Worm (Caenorhabditis elegans) whole organism, L4 larva: ENCODE data around the gene set-15.

Source experiments
- D1046.2 ChIP-seq: fragments of 200-800 bp; sonication (Bioruptor generic); IDR thresholded peaks from 2 replicates; pipeline ENCODE4 v1.3.6; 2022; ENCODE audit warnings: missing genetic modification characterization, missing compliant biosample characterization
- F37D6.2 ChIP-seq: sonication (generic microtip); optimal IDR thresholded peaks from 2 replicates; lab custom pipeline; 2016; ENCODE audit warnings: mild to moderate bottlenecking, missing genetic modification characterization, missing compliant biosample characterization
- F44E2.7 ChIP-seq: fragments of 200-800 bp; sonication (Bioruptor generic); IDR thresholded peaks from 2 replicates; pipeline ENCODE4 v2.1.2; 2022; ENCODE audit warnings: missing genetic modification characterization, missing compliant biosample characterization
- F49E8.2 ChIP-seq: sonication (generic microtip); optimal IDR thresholded peaks from 2 replicates; lab custom pipeline; 2016; ENCODE audit warnings: missing compliant biosample characterization, mild to moderate bottlenecking, missing genetic modification characterization, borderline replicate concordance
- Y75B8A.6 ChIP-seq: fragments of 200-800 bp; sonication (Bioruptor generic); IDR thresholded peaks from 2 replicates; pipeline ENCODE4 v1.3.6; 2022; ENCODE audit warnings: missing genetic modification reagents, missing genetic modification characterization, missing compliant biosample characterization
- ZK546.5 ChIP-seq, 2 experiments: sonication (generic microtip); optimal IDR thresholded peaks; 2 replicates each; lab custom pipeline; 2017; ENCODE audit warnings: missing biosample characterization in 2 of 2, missing genetic modification characterization in 2 of 2
- attf-4 ChIP-seq: sonication (generic microtip); optimal IDR thresholded peaks from 3 replicates; lab custom pipeline; 2017; ENCODE audit warnings: missing biosample characterization, missing genetic modification characterization
- ceh-20 ChIP-seq: fragments of 200-800 bp; sonication (Bioruptor generic); IDR thresholded peaks from 2 replicates; pipeline ENCODE4 v1.3.6; 2022; ENCODE audit warnings: missing genetic modification reagents, missing genetic modification characterization, missing compliant biosample characterization
- ceh-44 ChIP-seq: fragments of 200-800 bp; sonication (Bioruptor generic); IDR thresholded peaks from 2 replicates; pipeline ENCODE4 v1.3.6; 2022; ENCODE audit warnings: missing genetic modification reagents, missing genetic modification characterization, missing compliant biosample characterization
- ceh-62 ChIP-seq: sonication (generic microtip); optimal IDR thresholded peaks from 2 replicates; lab custom pipeline; 2017; ENCODE audit warnings: missing biosample characterization, missing genetic modification characterization
- ceh-82 ChIP-seq: sonication (generic microtip); optimal IDR thresholded peaks from 2 replicates; lab custom pipeline; 2017; ENCODE audit warnings: missing biosample characterization, missing genetic modification characterization
- ces-1 ChIP-seq: fragments of 150-350 bp; sonication (generic microtip); optimal IDR thresholded peaks from 4 replicates; lab custom pipeline; 2014; ENCODE audit warnings: missing biosample characterization, missing genetic modification reagents, missing genetic modification characterization
- cey-2 ChIP-seq: sonication (generic microtip); optimal IDR thresholded peaks from 3 replicates; lab custom pipeline; 2017; ENCODE audit warnings: missing genetic modification characterization, mild to moderate bottlenecking, missing compliant biosample characterization, antibody characterized with exemption, borderline replicate concordance; ENCODE audit not compliant: insufficient read depth
- daf-8 ChIP-seq: fragments of 200-800 bp; sonication (Bioruptor generic); IDR thresholded peaks from 2 replicates; pipeline ENCODE4 v1.3.6; 2022; ENCODE audit warnings: missing genetic modification characterization, missing compliant biosample characterization
- dmd-8 ChIP-seq: fragments of 200-800 bp; sonication (Bioruptor generic); IDR thresholded peaks from 2 replicates; pipeline ENCODE4 v1.3.6; 2022; ENCODE audit warnings: missing genetic modification characterization, missing compliant biosample characterization
- gei-8 ChIP-seq: fragments of 200-800 bp; sonication (Bioruptor generic); optimal IDR thresholded peaks from 2 replicates; lab custom pipeline; 2018; ENCODE audit warnings: mild to moderate bottlenecking, missing genetic modification characterization, missing compliant biosample characterization
- hif-1 ChIP-seq, 2 experiments: sonication (generic microtip); optimal IDR thresholded peaks; 2 replicates each; lab custom pipeline; 2016 to 2017; ENCODE audit warnings: missing compliant biosample characterization in 2 of 2, missing genetic modification characterization in 2 of 2, missing genetic modification reagents in 2 of 2, missing genotype in 2 of 2, mild to moderate bottlenecking in 1 of 2
- hlh-11 ChIP-seq: fragments of 200-800 bp; sonication (Bioruptor generic); optimal IDR thresholded peaks from 2 replicates; lab custom pipeline; 2018; ENCODE audit warnings: mild to moderate bottlenecking, missing genetic modification characterization, missing compliant biosample characterization
- hlh-30 ChIP-seq: sonication (generic microtip); optimal IDR thresholded peaks from 2 replicates; lab custom pipeline; 2017; ENCODE audit warnings: antibody characterized with exemption, mild to moderate bottlenecking, missing genetic modification characterization, missing compliant biosample characterization; ENCODE audit not compliant: insufficient read depth
- hmg-1.1 ChIP-seq: fragments of 200-800 bp; sonication (Bioruptor generic); IDR thresholded peaks from 2 replicates; pipeline ENCODE4 v1.3.6; 2022; ENCODE audit warnings: missing genetic modification reagents, missing genetic modification characterization, missing compliant biosample characterization
- jun-1 ChIP-seq: fragments of 150-350 bp; optimal IDR thresholded peaks from 2 replicates; lab custom pipeline; 2014; ENCODE audit warnings: missing biosample characterization, missing genetic modification reagents, missing genetic modification characterization
- lim-7 ChIP-seq: fragments of 200-800 bp; sonication (Bioruptor generic); IDR thresholded peaks from 2 replicates; pipeline ENCODE4 v1.3.6; 2022; ENCODE audit warnings: missing genetic modification characterization, missing compliant biosample characterization
- lin-13 ChIP-seq: fragments of 150-350 bp; optimal IDR thresholded peaks from 2 replicates; lab custom pipeline; 2014; ENCODE audit warnings: missing biosample characterization, missing genetic modification reagents, missing genetic modification characterization
- lin-15B ChIP-seq: fragments of 150-350 bp; sonication (generic microtip); optimal IDR thresholded peaks from 3 replicates; lab custom pipeline; 2014; ENCODE audit warnings: missing biosample characterization, missing genetic modification characterization
- lin-38 ChIP-seq: fragments of 200-800 bp; sonication (Bioruptor generic); IDR thresholded peaks from 2 replicates; pipeline ENCODE4 v1.3.6; 2022; ENCODE audit warnings: missing genetic modification reagents, missing genetic modification characterization, missing compliant biosample characterization
- lin-39 ChIP-seq: fragments of 150-350 bp; optimal IDR thresholded peaks from 2 replicates; lab custom pipeline; 2014; ENCODE audit warnings: missing biosample characterization, missing genetic modification reagents, missing genetic modification characterization
- lsy-2 ChIP-seq, 2 experiments: fragments of 150-350 bp in 1 of 2; sonication (generic microtip) in 1 of 2; optimal IDR thresholded peaks; 2 replicates each; lab custom pipeline; 2014 to 2017; ENCODE audit warnings: missing biosample characterization in 2 of 2, missing genetic modification characterization in 2 of 2
- madf-5 ChIP-seq, 2 experiments: fragments of 200-800 bp; sonication (Bioruptor generic); IDR thresholded peaks; 2 replicates each; pipeline ENCODE4 v1.3.6; 2022; ENCODE audit warnings: missing compliant biosample characterization in 2 of 2, missing genetic modification characterization in 2 of 2
- mdl-1 ChIP-seq, 2 experiments: fragments of 150-350 bp in 1 of 2; sonication (generic microtip) in 1 of 2; optimal IDR thresholded peaks; 2 replicates each; lab custom pipeline; 2014 to 2017; ENCODE audit warnings: missing biosample characterization in 2 of 2, missing genetic modification characterization in 2 of 2
- mdt-29 ChIP-seq: fragments of 200-800 bp; sonication (Bioruptor generic); IDR thresholded peaks from 2 replicates; pipeline ENCODE4 v1.3.6; 2022; ENCODE audit warnings: missing genetic modification reagents, missing genetic modification characterization, missing compliant biosample characterization
- mes-2 ChIP-seq: sonication (generic microtip); optimal IDR thresholded peaks from 2 replicates; lab custom pipeline; 2016; ENCODE audit warnings: missing genotype, mild to moderate bottlenecking, missing genetic modification characterization, missing compliant biosample characterization; ENCODE audit not compliant: poor library complexity, severe bottlenecking
- mxl-2 ChIP-seq: fragments of 200-800 bp; sonication (Bioruptor generic); conservative IDR thresholded peaks from 2 replicates; pipeline ENCODE4 v1.3.6; 2022; ENCODE audit warnings: missing genetic modification reagents, missing genetic modification characterization, missing compliant biosample characterization
- nhr-10 ChIP-seq: fragments of 150-350 bp; optimal IDR thresholded peaks from 2 replicates; lab custom pipeline; 2014; ENCODE audit warnings: missing biosample characterization, missing genetic modification characterization
- nhr-102 ChIP-seq: sonication (generic microtip); optimal IDR thresholded peaks from 2 replicates; lab custom pipeline; 2016; ENCODE audit warnings: mild to moderate bottlenecking, missing genetic modification characterization, moderate library complexity, missing compliant biosample characterization
- nhr-28 ChIP-seq: fragments of 150-350 bp; optimal IDR thresholded peaks from 2 replicates; lab custom pipeline; 2014; ENCODE audit warnings: missing biosample characterization, missing genetic modification characterization
- nhr-41 ChIP-seq: fragments of 200-800 bp; sonication (Bioruptor generic); IDR thresholded peaks from 2 replicates; pipeline ENCODE4 v1.3.6; 2022; ENCODE audit warnings: missing genetic modification reagents, missing genetic modification characterization, missing compliant biosample characterization
- nhr-42 ChIP-seq: fragments of 200-800 bp; sonication (Bioruptor generic); IDR thresholded peaks from 2 replicates; pipeline ENCODE4 v1.3.6; 2022; ENCODE audit warnings: missing genetic modification characterization, missing compliant biosample characterization
- nhr-6 ChIP-seq: fragments of 150-350 bp; optimal IDR thresholded peaks from 2 replicates; lab custom pipeline; 2014; ENCODE audit warnings: missing biosample characterization, missing genetic modification characterization
- nhr-77 ChIP-seq: fragments of 150-350 bp; optimal IDR thresholded peaks from 2 replicates; lab custom pipeline; 2014; ENCODE audit warnings: missing biosample characterization, missing genetic modification characterization
- php-3 ChIP-seq: fragments of 200-800 bp; sonication (Bioruptor generic); IDR thresholded peaks from 2 replicates; pipeline ENCODE4 v1.3.6; 2022; ENCODE audit warnings: missing genetic modification reagents, missing genetic modification characterization, missing compliant biosample characterization
- rbr-2 ChIP-seq: sonication (generic microtip); optimal IDR thresholded peaks from 2 replicates; lab custom pipeline; 2016; ENCODE audit warnings: missing genotype, missing genetic modification characterization, missing compliant biosample characterization
- sdz-12 ChIP-seq: fragments of 200-800 bp; sonication (Bioruptor generic); optimal IDR thresholded peaks from 2 replicates; lab custom pipeline; 2018; ENCODE audit warnings: mild to moderate bottlenecking, missing genetic modification characterization, missing compliant biosample characterization
- snpc-1.2 ChIP-seq: fragments of 200-800 bp; sonication (Bioruptor generic); IDR thresholded peaks from 2 replicates; pipeline ENCODE4 v1.3.6; 2022; ENCODE audit warnings: missing genetic modification reagents, missing genetic modification characterization, missing compliant biosample characterization
- snpc-4 ChIP-seq: fragments of 150-350 bp; optimal IDR thresholded peaks from 2 replicates; lab custom pipeline; 2014; ENCODE audit warnings: missing biosample characterization, missing genetic modification characterization
- spr-1 ChIP-seq: sonication (generic microtip); optimal IDR thresholded peaks from 2 replicates; lab custom pipeline; 2016; ENCODE audit warnings: mild to moderate bottlenecking, missing genetic modification characterization, missing compliant biosample characterization
- unc-130 ChIP-seq: sonication (generic microtip); optimal IDR thresholded peaks from 2 replicates; lab custom pipeline; 2016; ENCODE audit warnings: missing genetic modification reagents, missing genetic modification characterization, missing compliant biosample characterization
- zfp-2 ChIP-seq: sonication (generic microtip); optimal IDR thresholded peaks from 2 replicates; lab custom pipeline; 2016; ENCODE audit warnings: mild to moderate bottlenecking, missing genetic modification characterization, missing compliant biosample characterization
- zfp-3 ChIP-seq: fragments of 200-800 bp; sonication (Bioruptor generic); conservative IDR thresholded peaks from 2 replicates; pipeline ENCODE4 v1.3.6; 2022; ENCODE audit warnings: missing genetic modification reagents, missing genetic modification characterization, missing compliant biosample characterization
- zip-11 ChIP-seq: fragments of 200-800 bp; sonication (Bioruptor generic); IDR thresholded peaks from 2 replicates; pipeline ENCODE4 v1.3.6; 2022; ENCODE audit warnings: missing genetic modification characterization, missing compliant biosample characterization
- zip-2 ChIP-seq: fragments of 150-350 bp; optimal IDR thresholded peaks from 2 replicates; lab custom pipeline; 2014; ENCODE audit warnings: missing biosample characterization, missing genetic modification characterization
- ztf-11 ChIP-seq: fragments of 150-350 bp; optimal IDR thresholded peaks from 2 replicates; lab custom pipeline; 2014; ENCODE audit warnings: missing biosample characterization, missing genetic modification characterization

set-15 gene

DNA sequence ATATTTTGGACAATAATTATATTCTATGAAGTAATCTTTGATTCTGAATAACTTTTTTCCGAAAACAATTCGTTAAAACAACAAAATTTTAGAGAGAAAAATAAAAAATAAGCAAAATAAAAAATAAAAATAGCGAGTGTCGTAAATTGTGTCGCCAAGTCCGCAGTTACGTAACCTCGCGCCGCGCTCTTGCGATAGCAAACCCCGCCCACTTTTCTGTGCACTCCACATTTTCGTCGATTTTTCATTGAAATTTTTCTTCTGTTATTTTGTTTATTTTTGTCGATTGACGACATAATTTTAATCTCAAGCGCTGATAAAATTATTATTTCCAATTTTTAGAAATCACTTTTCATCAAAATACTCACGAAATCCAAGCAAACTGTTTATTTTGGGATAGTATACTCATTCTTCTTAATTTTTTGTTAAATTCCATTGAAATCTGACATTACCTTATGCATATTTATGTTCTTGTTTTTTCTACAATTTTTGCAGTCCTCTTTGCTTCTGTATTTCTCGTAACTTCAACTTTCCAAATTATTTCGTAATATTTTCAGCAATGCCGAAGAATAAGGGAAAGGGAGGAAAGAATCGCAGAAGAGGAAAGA, 30.5 kb upstream of the set-15 start, which contains the start of gene eif-1.A (continued):
- TF ChIP-seq lin-13 (GFP tag; lab: Kevin White, UChicago) (no peak), rbr-2 (tag; lab: Kevin White, UChicago) (peak; percentile 24), Y75B8A.6 (GFP tag; lab: Robert Waterston, UW) (no peak), lin-38 (GFP tag; lab: Robert Waterston, UW) (peak; percentile 66), mxl-2 (GFP tag; lab: Robert Waterston, UW) (no peak), lin-39 (tag; lab: Kevin White, UChicago) (no peak), nhr-28 (tag; lab: Kevin White, UChicago) (peak; percentile 51), nhr-77 (tag; lab: Kevin White, UChicago) (peak; percentile 30), attf-4 (tag; lab: Kevin White, UChicago) (no peak), F49E8.2 (tag; lab: Kevin White, UChicago) (no peak), snpc-4 (no peak), cey-2 (no peak), ceh-20 (GFP tag; lab: Robert Waterston, UW) (no peak), F37D6.2 (tag; lab: Kevin White, UChicago) (no peak), D1046.2 (GFP tag; lab: Robert Waterston, UW) (no peak), nhr-102 (tag; lab: Kevin White, UChicago) (no peak), daf-8 (GFP tag; lab: Robert Waterston, UW) (no peak), dmd-8 (GFP tag; lab: Robert Waterston, UW) (no peak), F44E2.7 (GFP tag; lab: Robert Waterston, UW) (no peak), jun-1 (tag; lab: Kevin White, UChicago) (no peak), nhr-6 (tag; lab: Kevin White, UChicago) (peak; percentile 45), hlh-30 (tag; lab: Kevin White, UChicago) (peak; percentile 26), zip-2 (no peak), ztf-11 (tag; lab: Kevin White, UChicago) (no peak), lim-7 (GFP tag; lab: Robert Waterston, UW) (no peak), mes-2 (tag; lab: Kevin White, UChicago) (peak; percentile 87), nhr-10 (no peak), hmg-1.1 (GFP tag; lab: Robert Waterston, UW) (no peak), zfp-2 (tag; lab: Kevin White, UChicago) (no peak), hif-1 (tag; optimal IDR thresholded peaks at IDR 0.05; lab: Kevin White, UChicago) (no peak), unc-130 (GFP tag; lab: Kevin White, UChicago) (no peak), zfp-3 (GFP tag; lab: Robert Waterston, UW) (no peak), ZK546.5 (tag; optimal IDR thresholded peaks at IDR 0.05; lab: Kevin White, UChicago) (no peak), ceh-82 (tag; lab: Kevin White, UChicago) (no peak), php-3 (no peak), ceh-44 (GFP tag; lab: Robert Waterston, UW) (no peak), mdt-29 (GFP tag; lab: Robert Waterston, UW) (no peak), sdz-12 (no peak), lsy-2 (tag; optimal IDR thresholded peaks at IDR 0.05; lab: Kevin White, UChicago) (peak in 1 of 2 experiments; percentile 85), madf-5 (GFP tag; IDR thresholded peaks at IDR 0.05; lab: Robert Waterston, UW) (no peak), ceh-62 (tag; lab: Kevin White, UChicago) (no peak), lin-15B (no peak), mdl-1 (tag; optimal IDR thresholded peaks at IDR 0.05; lab: Kevin White, UChicago) (no peak), nhr-42 (GFP tag; lab: Robert Waterston, UW) (no peak), ces-1 (GFP tag; lab: Kevin White, UChicago) (no peak), spr-1 (no peak), zip-11 (GFP tag; lab: Robert Waterston, UW) (no peak), hlh-11 (tag; lab: Kevin White, UChicago) (peak; percentile 29), gei-8 (GFP tag; lab: Kevin White, UChicago) (no peak), nhr-41 (GFP tag; lab: Robert Waterston, UW) (no peak), snpc-1.2 (GFP tag; lab: Robert Waterston, UW) (peak; percentile 24; the same call in 1 of the 2 replicates)
